Worm (Caenorhabditis elegans) whole organism, late embryonic: ENCODE data around the gene F16B4.7.

Source experiments
- K09A11.1 ChIP-seq: sonication (generic microtip); optimal IDR thresholded peaks from 2 replicates; lab custom pipeline; 2017; ENCODE audit warnings: antibody characterized with exemption, mild to moderate bottlenecking, missing genetic modification characterization, missing compliant biosample characterization; ENCODE audit not compliant: insufficient read depth
- ama-1 ChIP-seq: fragments of 150-350 bp; optimal IDR thresholded peaks from 2 replicates; lab custom pipeline; 2014
- ttx-3 ChIP-seq: sonication (generic microtip); optimal IDR thresholded peaks from 2 replicates; lab custom pipeline; 2016; ENCODE audit warnings: missing genetic modification reagents, missing genetic modification characterization, missing compliant biosample characterization

- TF ChIP-seq K09A11.1 (tag; lab: Kevin White, UChicago), result no peak
- no peak for TF ChIP-seq ama-1 (lab: Kevin White, UChicago)
- TF ChIP-seq ttx-3 (tag; lab: Kevin White, UChicago), result no peak
Observed at ce11 chrV:1570679-1571078, 14.8 kb upstream of the F16B4.7 start.
